Worm (Caenorhabditis elegans): Measurements from ENCODE around the gene lgc-5.

ce11 chrIV:8297192-8297591 is 45.3 kb upstream of the lgc-5 start, which contains the start of gene nprl-3:
- TF ChIP-seq elt-1 (tag; optimal IDR thresholded peaks at IDR 0.05): no peak
- TF ChIP-seq lin-39 (tag; optimal IDR thresholded peaks at IDR 0.05): no peak
- TF ChIP-seq ceh-82 (tag; optimal IDR thresholded peaks at IDR 0.05): no peak
- no peak for TF ChIP-seq mab-5 (tag; optimal IDR thresholded peaks at IDR 0.05)
- TF ChIP-seq snpc-4 (tag; optimal IDR thresholded peaks at IDR 0.05): no peak
- TF ChIP-seq ama-1 (optimal IDR thresholded peaks at IDR 0.05): no peak
- no peak for TF ChIP-seq F13H6.1 (tag; optimal IDR thresholded peaks at IDR 0.05)
- no peak for TF ChIP-seq unc-39 (tag; optimal IDR thresholded peaks at IDR 0.05)
- no peak for TF ChIP-seq nhr-77 (tag; optimal IDR thresholded peaks at IDR 0.05)
- no peak for TF ChIP-seq fos-1 (tag; optimal IDR thresholded peaks at IDR 0.05)
- TF ChIP-seq lin-13 (GFP tag; optimal IDR thresholded peaks at IDR 0.05): no peak
- no peak for TF ChIP-seq ztf-11 (tag; optimal IDR thresholded peaks at IDR 0.05)
- no peak for TF ChIP-seq egl-27 (tag; optimal IDR thresholded peaks at IDR 0.05)

Data from whole organism, L2 larva.